Worm (Caenorhabditis elegans) whole organism, early embryonic: ENCODE results near the gene F33A8.7.

ENCODE experiments used
- B0310.2 ChIP-seq: sonication (generic microtip); optimal IDR thresholded peaks from 2 replicates; lab custom pipeline; 2016; ENCODE audit warnings: mild to moderate bottlenecking, missing genetic modification characterization, missing compliant biosample characterization
- ama-1 ChIP-seq: fragments of 150-350 bp; optimal IDR thresholded peaks from 2 replicates; lab custom pipeline; 2014
- ceh-13 ChIP-seq: fragments of 200-800 bp; sonication (Bioruptor generic); optimal IDR thresholded peaks from 2 replicates; lab custom pipeline; 2018; ENCODE audit warnings: mild to moderate bottlenecking, missing genetic modification characterization, missing compliant biosample characterization
- ceh-36 ChIP-seq: sonication (generic microtip); optimal IDR thresholded peaks from 2 replicates; lab custom pipeline; 2016; ENCODE audit warnings: missing genetic modification characterization, inconsistent platforms, missing compliant biosample characterization
- flt-1 ChIP-seq: fragments of 200-800 bp; sonication (Bioruptor generic); IDR thresholded peaks from 2 replicates; pipeline ENCODE4 v1.3.6; 2022; ENCODE audit warnings: missing genetic modification characterization, missing compliant biosample characterization
- hmg-4 ChIP-seq: fragments of 200-800 bp; sonication (Bioruptor generic); optimal IDR thresholded peaks from 2 replicates; lab custom pipeline; 2018; ENCODE audit warnings: mild to moderate bottlenecking, missing genetic modification characterization, missing compliant biosample characterization
- scrt-1 ChIP-seq: fragments of 200-800 bp; sonication (Bioruptor generic); IDR thresholded peaks from 2 replicates; pipeline ENCODE4 v1.3.6; 2022; ENCODE audit warnings: missing genetic modification characterization, missing compliant biosample characterization
- sea-1 ChIP-seq: fragments of 200-800 bp; sonication (Bioruptor generic); conservative IDR thresholded peaks from 2 replicates; pipeline ENCODE4 v1.3.6; 2022; ENCODE audit warnings: missing genetic modification characterization, missing compliant biosample characterization
- tbx-11 ChIP-seq: fragments of 200-800 bp; sonication (Bioruptor generic); IDR thresholded peaks from 2 replicates; pipeline ENCODE4 v1.3.6; 2022; ENCODE audit warnings: missing genetic modification characterization, missing compliant biosample characterization
- tbx-37 ChIP-seq: fragments of 200-800 bp; sonication (Bioruptor generic); conservative IDR thresholded peaks from 2 replicates; pipeline ENCODE4 v1.3.6; 2022; ENCODE audit warnings: missing genetic modification reagents, missing genetic modification characterization, missing compliant biosample characterization
- tra-4 ChIP-seq: sonication (generic microtip); optimal IDR thresholded peaks from 2 replicates; lab custom pipeline; 2017; ENCODE audit warnings: missing genetic modification characterization, missing compliant biosample characterization

DNA sequence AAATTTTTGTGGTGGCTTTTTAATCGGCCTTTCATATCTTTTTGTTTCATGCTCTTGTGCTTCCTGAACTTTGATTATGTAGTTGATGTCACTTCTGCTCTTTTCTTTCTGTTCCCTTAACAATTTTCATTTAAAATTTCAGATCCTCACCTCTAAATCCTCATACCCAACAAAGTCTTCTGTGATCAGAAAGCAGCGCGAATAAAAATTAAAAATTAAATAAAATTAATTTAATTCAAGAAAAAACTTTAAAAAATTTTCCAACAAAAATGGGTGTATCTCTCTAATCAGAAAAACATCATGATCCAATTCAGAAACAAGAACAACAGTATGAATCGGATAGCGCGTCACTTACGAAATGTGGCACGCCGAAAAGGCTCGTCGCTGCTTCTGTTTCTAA is 50.2 kb downstream of the F33A8.7 start, which contains the start of gene ptp-3:
- TF ChIP-seq ama-1 (lab: Kevin White, UChicago), result no peak
- TF ChIP-seq hmg-4 (GFP tag; lab: Kevin White, UChicago), result no peak
- no peak for TF ChIP-seq B0310.2 (tag; lab: Kevin White, UChicago)
- TF ChIP-seq ceh-13 (GFP tag; lab: Kevin White, UChicago), result no peak
- TF ChIP-seq tbx-37 (GFP tag; lab: Robert Waterston, UW), result no peak
- TF ChIP-seq scrt-1 (GFP tag; lab: Robert Waterston, UW), result no peak
- no peak for TF ChIP-seq ceh-36
- no peak for TF ChIP-seq sea-1 (GFP tag; lab: Robert Waterston, UW)
- TF ChIP-seq flt-1 (GFP tag; lab: Robert Waterston, UW), result no peak
- no peak for TF ChIP-seq tbx-11 (GFP tag; lab: Robert Waterston, UW)
- TF ChIP-seq tra-4 (tag; lab: Kevin White, UChicago), result no peak
